Worm (Caenorhabditis elegans) whole organism, L3 larva: ENCODE results near the gene mrpl-53.

Experiments
- aly-2 ChIP-seq: fragments of 150-350 bp; optimal IDR thresholded peaks from 2 replicates; lab custom pipeline; 2014; ENCODE audit warnings: missing biosample characterization, missing genetic modification characterization
- sea-2 ChIP-seq: fragments of 150-350 bp; sonication (generic microtip); optimal IDR thresholded peaks from 4 replicates; lab custom pipeline; 2014; ENCODE audit warnings: missing biosample characterization, missing genetic modification reagents, missing genetic modification characterization
- skn-1 ChIP-seq: fragments of 150-350 bp; optimal IDR thresholded peaks from 2 replicates; lab custom pipeline; 2014; ENCODE audit warnings: missing biosample characterization, missing genetic modification characterization
- unc-62 ChIP-seq: fragments of 150-350 bp; sonication (generic microtip); optimal IDR thresholded peaks from 4 replicates; lab custom pipeline; 2014; ENCODE audit warnings: missing biosample characterization, missing genetic modification reagents, missing genetic modification characterization

DNA sequence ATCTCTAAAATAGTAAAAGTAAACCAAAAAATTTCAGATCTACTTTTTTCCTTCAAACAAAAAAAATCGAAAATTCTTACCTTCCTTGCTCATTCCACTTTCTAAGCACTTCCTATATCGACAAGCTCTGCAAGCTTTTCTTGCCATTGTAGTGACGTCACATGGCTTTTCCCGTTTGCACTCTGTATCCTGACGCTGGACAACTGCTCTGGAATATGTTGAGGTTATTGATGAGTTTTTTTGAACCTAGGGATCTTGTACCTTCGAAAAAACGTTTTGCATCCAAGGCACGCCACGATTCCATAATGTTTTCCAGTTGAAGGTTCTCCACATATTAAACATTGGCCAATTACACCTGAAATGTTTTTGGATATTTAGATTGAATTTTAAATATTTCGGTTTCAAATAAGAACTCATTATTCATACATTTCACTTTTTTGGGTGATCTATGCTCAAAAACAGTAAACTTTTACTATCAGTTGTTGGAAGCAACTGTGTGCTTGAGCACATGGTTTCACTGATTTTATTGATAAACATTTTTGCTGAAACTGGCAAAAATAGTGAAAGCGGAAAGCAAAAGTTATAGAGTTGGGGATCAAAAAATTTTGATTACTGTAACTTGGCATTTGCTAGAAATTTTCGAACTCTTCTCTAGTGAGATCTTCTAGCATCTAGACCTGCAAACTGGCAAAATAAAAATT is 2.8 kb downstream of the mrpl-53 start:
- no peak for TF ChIP-seq skn-1
- no peak for TF ChIP-seq unc-62 (GFP tag; lab: Kevin White, UChicago)
- TF ChIP-seq sea-2 (GFP tag; lab: Kevin White, UChicago), result no peak
- TF ChIP-seq aly-2 (tag; lab: Kevin White, UChicago), result no peak
